Worm (Caenorhabditis elegans): ENCODE measurements around the gene T05A1.5.

T05A1.5 gene

ce11 chrIV:9525682-9526416 lies 20.2 kb upstream of the T05A1.5 start, which contains the start of gene elo-1 (continued):
- TF ChIP-seq ceh-63 (GFP tag; optimal IDR thresholded peaks at IDR 0.05) (no peak), aha-1 (tag; optimal IDR thresholded peaks at IDR 0.05) (no peak), lin-14 (GFP tag; optimal IDR thresholded peaks at IDR 0.05) (peak; percentile 84), irx-1 (tag; optimal IDR thresholded peaks at IDR 0.05) (no peak), fos-1 (tag; optimal IDR thresholded peaks at IDR 0.05) (no peak), mab-9 (GFP tag; IDR thresholded peaks at IDR 0.05) (no peak), mep-1 (tag; optimal IDR thresholded peaks at IDR 0.05) (peak; percentile 68), nhr-77 (tag; optimal IDR thresholded peaks at IDR 0.05) (no peak), swsn-7 (tag; optimal IDR thresholded peaks at IDR 0.05) (peak; percentile 39), lir-3 (tag; optimal IDR thresholded peaks at IDR 0.05; ENCODE audit: poor library complexity) (no peak), skn-1 (tag; optimal IDR thresholded peaks at IDR 0.05) (no peak), unc-86 (tag; optimal IDR thresholded peaks at IDR 0.05) (no peak), hlh-4 (tag; optimal IDR thresholded peaks at IDR 0.05) (no peak), blmp-1 (tag; optimal IDR thresholded peaks at IDR 0.05) (peak; percentile 98), vab-15 (tag; optimal IDR thresholded peaks at IDR 0.05) (no peak), grh-1 (GFP tag; IDR thresholded peaks at IDR 0.05) (no peak), nhr-90 (tag; optimal IDR thresholded peaks at IDR 0.05; ENCODE audit: poor library complexity) (peak; percentile 65), hlh-17 (GFP tag; optimal IDR thresholded peaks at IDR 0.05; ENCODE audit: borderline replicate concordance) (no peak), ets-5 (GFP tag; IDR thresholded peaks at IDR 0.05) (no peak), efl-3 (GFP tag; optimal IDR thresholded peaks at IDR 0.05) (no peak), rnt-1 (tag; optimal IDR thresholded peaks at IDR 0.05) (peak; percentile 52), C34B4.2 (tag; optimal IDR thresholded peaks at IDR 0.05) (no peak), nhr-71 (tag; optimal IDR thresholded peaks at IDR 0.05) (peak; percentile 76), nhr-20 (tag; optimal IDR thresholded peaks at IDR 0.05) (peak; percentile 81), efl-1 (optimal IDR thresholded peaks at IDR 0.05) (peak; percentile 26 to 29), efl-1 (GFP tag; optimal IDR thresholded peaks at IDR 0.05 in 1 of 2) (peak; percentile 30 to 92), Y116A8C.19 (tag; optimal IDR thresholded peaks at IDR 0.05; ENCODE audit: borderline replicate concordance) (no peak), dpl-1 (GFP tag; optimal IDR thresholded peaks at IDR 0.05) (peak; percentile 2 to 44 (median 14)), tlp-1 (tag; optimal IDR thresholded peaks at IDR 0.05) (peak; percentile 3), isw-1 (GFP tag; IDR thresholded peaks at IDR 0.05) (no peak), ztf-4 (tag; optimal IDR thresholded peaks at IDR 0.05) (no peak), C16A3.4 (tag; optimal IDR thresholded peaks at IDR 0.05) (peak; percentile 6), unc-130 (tag; optimal IDR thresholded peaks at IDR 0.05) (no peak), egl-27 (tag; optimal IDR thresholded peaks at IDR 0.05) (peak in 1 of 2 experiments; percentile 31), ama-1 (optimal IDR thresholded peaks at IDR 0.05) (no peak), mdl-1 (tag; optimal IDR thresholded peaks at IDR 0.05) (peak in 1 of 2 experiments; percentile 18), fkh-8 (tag; optimal IDR thresholded peaks at IDR 0.05) (no peak), snpc-4 (tag; optimal IDR thresholded peaks at IDR 0.05) (peak; percentile 35), pqm-1 (tag; optimal IDR thresholded peaks at IDR 0.05) (no peak), F16B12.6 (tag; optimal IDR thresholded peaks at IDR 0.05) (no peak), xbp-1 (tag; optimal IDR thresholded peaks at IDR 0.05) (peak; percentile 21), nhr-47 (tag; optimal IDR thresholded peaks at IDR 0.05) (no peak), ces-1 (GFP tag; optimal IDR thresholded peaks at IDR 0.05) (no peak), elt-2 (tag; optimal IDR thresholded peaks at IDR 0.05) (peak; percentile 75), nhr-237 (tag; optimal IDR thresholded peaks at IDR 0.05) (no peak), pag-3 (tag; optimal IDR thresholded peaks at IDR 0.05; ENCODE audit: borderline replicate concordance, insufficient read depth) (no peak), nhr-85 (tag) (peak; percentile 91), zip-4 (GFP tag; optimal IDR thresholded peaks at IDR 0.05) (no peak)

All from whole organism, L1 larva.